Worm (Caenorhabditis elegans) whole organism, midembryonic: Measurements from ENCODE around the gene nhr-231.

Experiments
- T22C8.4 ChIP-seq: fragments of 200-800 bp; sonication (Bioruptor generic); IDR thresholded peaks from 2 replicates; pipeline ENCODE4 v1.3.6; 2022; ENCODE audit warnings: missing genetic modification characterization, missing compliant biosample characterization
- flt-1 ChIP-seq: fragments of 200-800 bp; sonication (Bioruptor generic); IDR thresholded peaks from 2 replicates; pipeline ENCODE4 v1.3.6; 2022; ENCODE audit warnings: missing genetic modification characterization, missing compliant biosample characterization
- med-1 ChIP-seq: sonication (generic microtip); optimal IDR thresholded peaks from 2 replicates; lab custom pipeline; 2017; ENCODE audit warnings: missing genetic modification characterization, mild to moderate bottlenecking, missing compliant biosample characterization, antibody characterized with exemption, missing genetic modification reagents; ENCODE audit not compliant: insufficient read depth
- ref-1 ChIP-seq: fragments of 200-800 bp; sonication (Bioruptor generic); conservative IDR thresholded peaks from 2 replicates; pipeline ENCODE4 v1.3.6; 2022; ENCODE audit warnings: missing genetic modification reagents, missing genetic modification characterization, missing compliant biosample characterization
- tab-1 ChIP-seq: fragments of 200-800 bp; sonication (Bioruptor generic); IDR thresholded peaks from 2 replicates; pipeline ENCODE4 v1.3.6; 2022; ENCODE audit warnings: missing genetic modification characterization, missing compliant biosample characterization
- ztf-23 ChIP-seq: fragments of 200-800 bp; sonication (Bioruptor generic); IDR thresholded peaks from 2 replicates; pipeline ENCODE4 v1.3.6; 2022; ENCODE audit warnings: missing genetic modification reagents, missing genetic modification characterization, missing compliant biosample characterization

ce11 chrV:18753036-18753435, 37.7 kb upstream of the nhr-231 start, which contains the start of gene F11D11.6:
- TF ChIP-seq flt-1 (GFP tag; lab: Robert Waterston, UW) (no peak), tab-1 (no peak), ztf-23 (no peak), ref-1 (GFP tag; lab: Robert Waterston, UW) (no peak), T22C8.4 (no peak), med-1 (GFP tag; lab: Kevin White, UChicago) (no peak)
